Worm (Caenorhabditis elegans): ENCODE data around the gene fbxb-85.

ce11 chrIII:10869595-10869994 is 20.8 kb upstream of the fbxb-85 start:
- TF ChIP-seq zag-1 (tag; optimal IDR thresholded peaks at IDR 0.05) (no peak), nhr-237 (tag; optimal IDR thresholded peaks at IDR 0.05) (no peak), lin-39 (tag; optimal IDR thresholded peaks at IDR 0.05) (no peak), pha-4 (tag; optimal IDR thresholded peaks at IDR 0.05) (no peak), lsy-12 (tag; optimal IDR thresholded peaks at IDR 0.05) (no peak), ztf-4 (tag; optimal IDR thresholded peaks at IDR 0.05) (no peak), unc-39 (tag; optimal IDR thresholded peaks at IDR 0.05) (no peak)
